Worm (Caenorhabditis elegans): ENCODE data around the gene flp-18.

The flp-18 gene

ce11 chrX:3057656-3058055 lies 39.3 kb upstream of the flp-18 start:
- TF ChIP-seq nhr-11 (tag; optimal IDR thresholded peaks at IDR 0.05), result no peak
- TF ChIP-seq lin-11 (tag; optimal IDR thresholded peaks at IDR 0.05), result no peak
- no peak for TF ChIP-seq ceh-16 (tag; optimal IDR thresholded peaks at IDR 0.05)
- no peak for TF ChIP-seq mdl-1 (tag; optimal IDR thresholded peaks at IDR 0.05)
- TF ChIP-seq nhr-12 (tag; optimal IDR thresholded peaks at IDR 0.05), result no peak

ce11 chrX:3056098-3056497 lies 37.7 kb upstream of the flp-18 start:
- TF ChIP-seq lin-11 (tag; optimal IDR thresholded peaks at IDR 0.05), result no peak
- no peak for TF ChIP-seq nhr-25 (tag; optimal IDR thresholded peaks at IDR 0.05)
- TF ChIP-seq mdl-1 (tag; optimal IDR thresholded peaks at IDR 0.05), result no peak
- no peak for TF ChIP-seq ztf-11 (tag; optimal IDR thresholded peaks at IDR 0.05)
- TF ChIP-seq snpc-4 (tag; optimal IDR thresholded peaks at IDR 0.05), result peak; percentile 32

- TF ChIP-seq ceh-16 (tag; optimal IDR thresholded peaks at IDR 0.05) (no peak), sma-9 (GFP tag; optimal IDR thresholded peaks at IDR 0.05) (peak; percentile 43), sma-9 (tag; optimal IDR thresholded peaks at IDR 0.05) (no peak), nhr-129 (tag; optimal IDR thresholded peaks at IDR 0.05) (no peak), sma-3 (GFP tag; optimal IDR thresholded peaks at IDR 0.05) (no peak), nhr-11 (tag; optimal IDR thresholded peaks at IDR 0.05) (no peak), fos-1 (tag; optimal IDR thresholded peaks at IDR 0.05) (peak; percentile 37)
These were observed 36.4 kb upstream of the flp-18 start, which contains the start of gene twk-26 for ce11 chrX:3054802-3055201. twk-26 (minus strand) TSS chrX:3054824.

- TF ChIP-seq F13H6.1 (tag; optimal IDR thresholded peaks at IDR 0.05) (no peak), sma-9 (GFP tag; optimal IDR thresholded peaks at IDR 0.05) (peak; percentile 27), sma-9 (tag; optimal IDR thresholded peaks at IDR 0.05) (no peak), dmd-4 (tag; optimal IDR thresholded peaks at IDR 0.05) (no peak), nhr-23 (tag; optimal IDR thresholded peaks at IDR 0.05) (no peak), gmeb-1 (tag; optimal IDR thresholded peaks at IDR 0.05) (no peak), snpc-4 (tag; optimal IDR thresholded peaks at IDR 0.05) (no peak), nhr-129 (tag; optimal IDR thresholded peaks at IDR 0.05) (no peak)
These were observed 36.0 kb upstream of the flp-18 start for ce11 chrX:3054394-3054793.

- TF ChIP-seq lin-11 (tag; optimal IDR thresholded peaks at IDR 0.05) (no peak), ZK546.5 (tag; optimal IDR thresholded peaks at IDR 0.05) (no peak), elt-1 (tag; optimal IDR thresholded peaks at IDR 0.05) (no peak), F13H6.1 (tag; optimal IDR thresholded peaks at IDR 0.05) (no peak), nhr-21 (tag; optimal IDR thresholded peaks at IDR 0.05) (no peak), ama-1 (optimal IDR thresholded peaks at IDR 0.05) (no peak), unc-55 (GFP tag; optimal IDR thresholded peaks at IDR 0.05) (no peak), nhr-12 (tag; optimal IDR thresholded peaks at IDR 0.05) (no peak), nhr-11 (tag; optimal IDR thresholded peaks at IDR 0.05) (no peak), aly-2 (tag; optimal IDR thresholded peaks at IDR 0.05) (no peak), dmd-4 (tag; optimal IDR thresholded peaks at IDR 0.05) (no peak), ztf-11 (tag; optimal IDR thresholded peaks at IDR 0.05) (no peak), alr-1 (tag; optimal IDR thresholded peaks at IDR 0.05) (no peak), sma-3 (GFP tag; optimal IDR thresholded peaks at IDR 0.05) (no peak), lin-13 (GFP tag; optimal IDR thresholded peaks at IDR 0.05) (no peak), blmp-1 (tag; optimal IDR thresholded peaks at IDR 0.05; ENCODE audit: insufficient read depth) (no peak), nhr-10 (tag; optimal IDR thresholded peaks at IDR 0.05) (no peak), Y55F3AM.14 (GFP tag; optimal IDR thresholded peaks at IDR 0.05) (no peak)
These were observed 33.1 kb upstream of the flp-18 start for ce11 chrX:3051315-3051993.

- TF ChIP-seq alr-1 (tag; optimal IDR thresholded peaks at IDR 0.05) (no peak), sem-4 (tag; optimal IDR thresholded peaks at IDR 0.05) (peak; percentile 30), gmeb-1 (tag; optimal IDR thresholded peaks at IDR 0.05) (no peak), lsy-2 (tag; optimal IDR thresholded peaks at IDR 0.05) (peak in 1 of 2 experiments; percentile 60), nhr-11 (tag; optimal IDR thresholded peaks at IDR 0.05) (no peak), sma-3 (GFP tag; optimal IDR thresholded peaks at IDR 0.05) (no peak), ama-1 (optimal IDR thresholded peaks at IDR 0.05) (no peak), unc-55 (GFP tag; optimal IDR thresholded peaks at IDR 0.05) (peak; percentile 78), nhr-21 (tag; optimal IDR thresholded peaks at IDR 0.05) (no peak), unc-62 (GFP tag; optimal IDR thresholded peaks at IDR 0.05) (no peak), mdl-1 (tag; optimal IDR thresholded peaks at IDR 0.05) (peak; percentile 37 to 46), F13H6.1 (tag; optimal IDR thresholded peaks at IDR 0.05) (peak; percentile 76), R02D3.7 (tag; optimal IDR thresholded peaks at IDR 0.05) (no peak), sma-9 (GFP tag; optimal IDR thresholded peaks at IDR 0.05) (peak; percentile 61), sma-9 (tag; optimal IDR thresholded peaks at IDR 0.05) (no peak), unc-39 (tag; optimal IDR thresholded peaks at IDR 0.05) (no peak), elt-3 (tag; optimal IDR thresholded peaks at IDR 0.05) (no peak), C34F6.9 (tag; optimal IDR thresholded peaks at IDR 0.05) (peak; percentile 58), ztf-11 (tag; optimal IDR thresholded peaks at IDR 0.05) (no peak), elt-1 (tag; optimal IDR thresholded peaks at IDR 0.05) (no peak), fos-1 (tag; optimal IDR thresholded peaks at IDR 0.05) (peak; percentile 70), lin-11 (tag; optimal IDR thresholded peaks at IDR 0.05) (peak; percentile 47), nhr-23 (tag; optimal IDR thresholded peaks at IDR 0.05) (no peak), ceh-16 (tag; optimal IDR thresholded peaks at IDR 0.05) (no peak), egl-27 (tag; optimal IDR thresholded peaks at IDR 0.05) (peak; percentile 56), crh-2 (tag; optimal IDR thresholded peaks at IDR 0.05) (peak; percentile 49), lin-39 (tag; optimal IDR thresholded peaks at IDR 0.05) (no peak), mab-5 (tag; optimal IDR thresholded peaks at IDR 0.05) (peak; percentile 41)
These were observed 30.9 kb upstream of the flp-18 start for ce11 chrX:3049233-3049632.

Measured in whole organism, L2 larva.